Fruit fly (Drosophila melanogaster) whole organism, prepupa: ENCODE data around the gene Elal.

Source experiments
- Hr4 ChIP-seq: fragments of 200-800 bp; sonication (Bioruptor generic); optimal IDR thresholded peaks from 3 replicates; lab custom pipeline; 2016; ENCODE audit warnings: missing biosample characterization, missing genetic modification characterization
- Lpt ChIP-seq: fragments of 200-800 bp; sonication (Bioruptor generic); optimal IDR thresholded peaks from 3 replicates; lab custom pipeline; 2016; ENCODE audit warnings: missing biosample characterization, missing genetic modification characterization
- Smox ChIP-seq: fragments of 200-800 bp; sonication (Bioruptor generic); optimal IDR thresholded peaks from 3 replicates; lab custom pipeline; 2016; ENCODE audit warnings: missing biosample characterization, missing genetic modification characterization
- acj6 ChIP-seq: fragments of 200-800 bp; sonication (Bioruptor generic); optimal IDR thresholded peaks from 3 replicates; lab custom pipeline; 2016; ENCODE audit warnings: missing biosample characterization, missing genetic modification characterization

DNA sequence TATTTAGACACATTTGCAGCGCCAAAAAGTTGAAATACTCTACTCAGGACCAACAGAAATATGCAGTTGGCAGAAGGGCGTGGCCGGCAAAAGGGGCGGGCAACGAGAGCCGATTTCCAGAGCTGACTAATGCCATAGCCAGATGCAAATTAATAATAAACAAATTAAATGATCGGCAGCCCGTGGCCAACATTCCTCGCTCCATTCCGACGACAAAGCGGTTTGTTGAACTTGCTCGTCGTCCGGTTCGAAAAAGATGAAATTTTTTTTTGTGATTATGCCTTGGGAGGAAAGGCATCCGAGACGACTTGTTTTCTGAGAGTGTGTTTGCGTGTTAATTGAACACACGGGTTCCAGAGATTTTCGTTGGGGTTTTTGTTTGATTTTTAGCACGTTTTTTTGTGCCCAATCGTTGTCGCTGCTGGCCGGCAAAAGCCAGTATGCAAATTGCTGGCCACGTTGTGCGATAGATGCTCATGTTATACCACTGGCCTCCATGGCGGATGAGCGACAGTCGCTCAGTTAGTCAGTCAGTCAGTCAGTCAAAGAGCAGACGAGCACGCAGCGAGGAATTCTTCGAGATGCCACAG, 24.2 kb downstream of the Elal start:
- TF ChIP-seq Lpt (GFP tag; lab: Kevin White, UChicago): no peak
- TF ChIP-seq acj6 (GFP tag; lab: Kevin White, UChicago): no peak
- TF ChIP-seq Hr4 (GFP tag; lab: Kevin White, UChicago): no peak
- TF ChIP-seq Smox (GFP tag; lab: Kevin White, UChicago): no peak
